Fruit fly (Drosophila melanogaster) whole organism, wandering third instar larva: Measurements from ENCODE around the gene Graf.

ENCODE experiments used
- Abd-B ChIP-seq: fragments of >200 bp; optimal IDR thresholded peaks from 2 replicates; lab custom pipeline; 2017; ENCODE audit warnings: missing biosample characterization, missing genetic modification characterization
- CG32264 ChIP-seq: fragments of 200-800 bp; sonication (Bioruptor generic); optimal IDR thresholded peaks from 2 replicates; lab custom pipeline; 2016; ENCODE audit warnings: missing biosample characterization, missing genetic modification characterization
- CG9705 ChIP-seq: fragments of 200-800 bp; sonication (Bioruptor generic); optimal IDR thresholded peaks from 2 replicates; lab custom pipeline; 2018; ENCODE audit warnings: missing biosample characterization, mild to moderate bottlenecking, missing genetic modification characterization
- Dfd ChIP-seq: fragments of >200 bp; optimal IDR thresholded peaks from 2 replicates; lab custom pipeline; 2017; ENCODE audit warnings: missing biosample characterization, missing genetic modification characterization
- GATAd ChIP-seq: sonication (Bioruptor generic); optimal IDR thresholded peaks from 2 replicates; lab custom pipeline; 2016; ENCODE audit warnings: missing biosample characterization, missing genetic modification characterization
- HLH106 ChIP-seq: fragments of 200-800 bp; optimal IDR thresholded peaks from 3 replicates; lab custom pipeline; 2019; ENCODE audit warnings: missing biosample characterization, mild to moderate bottlenecking, missing genetic modification characterization, moderate library complexity
- Hr78 ChIP-seq: fragments of >200 bp; optimal IDR thresholded peaks from 2 replicates; lab custom pipeline; 2017; ENCODE audit warnings: missing biosample characterization, missing genetic modification characterization
- Jra ChIP-seq: sonication (Bioruptor generic); optimal IDR thresholded peaks from 2 replicates; lab custom pipeline; 2016; ENCODE audit warnings: missing biosample characterization, missing genetic modification characterization
- Mio ChIP-seq: sonication (Bioruptor generic); optimal IDR thresholded peaks from 2 replicates; lab custom pipeline; 2016; ENCODE audit warnings: missing biosample characterization, missing genetic modification characterization
- Myc ChIP-seq: fragments of >200 bp; optimal IDR thresholded peaks from 2 replicates; lab custom pipeline; 2017
- N ChIP-seq: fragments of >200 bp; optimal IDR thresholded peaks from 2 replicates; lab custom pipeline; 2018; ENCODE audit warnings: missing biosample characterization, missing external identifiers, missing genetic modification characterization
- OdsH ChIP-seq: fragments of 200-800 bp; sonication (Bioruptor generic); optimal IDR thresholded peaks from 2 replicates; lab custom pipeline; 2016; ENCODE audit warnings: missing biosample characterization, mild to moderate bottlenecking, missing genetic modification characterization
- Rel ChIP-seq, 2 experiments: fragments of 200-800 bp; sonication (Bioruptor generic) in 1 of 2; optimal IDR thresholded peaks; 2 replicates in 1 of 2; 3 replicates in 1 of 2; lab custom pipeline; 2016 to 2019; ENCODE audit warnings: mild to moderate bottlenecking in 2 of 2, missing biosample characterization in 2 of 2, missing genetic modification characterization in 2 of 2, moderate library complexity in 1 of 2
- Sp1 ChIP-seq: fragments of 200-800 bp; sonication (Bioruptor generic); optimal IDR thresholded peaks from 3 replicates; lab custom pipeline; 2019; ENCODE audit warnings: missing biosample characterization, mild to moderate bottlenecking, missing genetic modification characterization, moderate library complexity
- br ChIP-seq: fragments of 200-800 bp; sonication (Bioruptor generic); optimal IDR thresholded peaks from 2 replicates; lab custom pipeline; 2016; ENCODE audit warnings: missing biosample characterization, missing genetic modification characterization
- dl ChIP-seq, 2 experiments: fragments of 175-275, 200-275 bp in 1 of 2; fragments of 200-275 bp in 1 of 2; sonication (Bioruptor generic); optimal IDR thresholded peaks; lab custom pipeline; 2018; ENCODE audit warnings: mild to moderate bottlenecking in 2 of 2, missing biosample characterization in 2 of 2, missing genetic modification characterization in 2 of 2, moderate library complexity in 2 of 2; ENCODE audit not compliant: partially characterized antibody in 2 of 2, insufficient read depth in 1 of 2
- dmrt93B ChIP-seq: fragments of 200-800 bp; sonication (Bioruptor generic); optimal IDR thresholded peaks from 2 replicates; lab custom pipeline; 2018; ENCODE audit warnings: missing biosample characterization, mild to moderate bottlenecking, missing genetic modification characterization
- dsf ChIP-seq: sonication (Bioruptor generic); optimal IDR thresholded peaks from 2 replicates; lab custom pipeline; 2016; ENCODE audit warnings: missing biosample characterization, missing genetic modification characterization, borderline replicate concordance
- fru ChIP-seq: fragments of 200-800 bp; sonication (Bioruptor generic); optimal IDR thresholded peaks from 3 replicates; lab custom pipeline; 2016; ENCODE audit warnings: missing biosample characterization, mild to moderate bottlenecking, missing genetic modification characterization
- h ChIP-seq: fragments of 200-800 bp; sonication (Bioruptor generic); optimal IDR thresholded peaks from 3 replicates; lab custom pipeline; 2016; ENCODE audit warnings: missing biosample characterization, mild to moderate bottlenecking, missing genetic modification characterization
- jim ChIP-seq: fragments of 175-275, 200-325 bp; sonication (Bioruptor generic); optimal IDR thresholded peaks from 2 replicates; lab custom pipeline; 2016; ENCODE audit warnings: missing biosample characterization, mild to moderate bottlenecking, missing genetic modification characterization
- lola ChIP-seq: fragments of >200 bp; optimal IDR thresholded peaks from 2 replicates; lab custom pipeline; 2017; ENCODE audit warnings: missing biosample characterization, missing genetic modification characterization
- pan ChIP-seq: fragments of >200 bp; optimal IDR thresholded peaks from 2 replicates; lab custom pipeline; 2017
- psq ChIP-seq: fragments of 200-800 bp; sonication (Bioruptor generic); optimal IDR thresholded peaks from 3 replicates; lab custom pipeline; 2017; ENCODE audit warnings: missing biosample characterization, mild to moderate bottlenecking, missing genetic modification characterization, moderate library complexity
- rgr ChIP-seq: fragments of 200-800 bp; sonication (Bioruptor generic); optimal IDR thresholded peaks from 3 replicates; lab custom pipeline; 2016; ENCODE audit warnings: missing biosample characterization, mild to moderate bottlenecking, missing genetic modification characterization
- sage ChIP-seq: fragments of 200-800 bp; sonication (Bioruptor generic); optimal IDR thresholded peaks from 2 replicates; lab custom pipeline; 2016; ENCODE audit warnings: missing biosample characterization, mild to moderate bottlenecking, missing genetic modification characterization
- sv ChIP-seq: fragments of 200-800 bp; sonication (Bioruptor generic); optimal IDR thresholded peaks from 3 replicates; lab custom pipeline; 2016; ENCODE audit warnings: missing biosample characterization, missing genetic modification characterization
- usp ChIP-seq: fragments of >200 bp; optimal IDR thresholded peaks from 2 replicates; lab custom pipeline; 2017; ENCODE audit warnings: missing biosample characterization, missing genetic modification characterization
- woc ChIP-seq: sonication (Bioruptor generic); optimal IDR thresholded peaks from 2 replicates; lab custom pipeline; 2016; ENCODE audit warnings: missing biosample characterization, mild to moderate bottlenecking, missing genetic modification characterization

Gene Graf

dm6 chrX:15758692-15759240 is 1.8 kb downstream of the Graf start:
- TF ChIP-seq fru (peak; percentile 6), dmrt93B (GFP tag; lab: Kevin White, UChicago) (no peak)

dm6 chrX:15756018-15756417 is 4.5 kb downstream of the Graf start, which contains the start of gene CG8260:
TSS of gene CG8260 (plus strand) at chrX:15756318.
- TF ChIP-seq Jra (GFP tag; lab: Kevin White, UChicago) = no peak
- TF ChIP-seq N = no peak
- TF ChIP-seq Sp1 (GFP tag; lab: Kevin White, UChicago) = no peak
- no peak for TF ChIP-seq OdsH
- no peak for TF ChIP-seq rgr (GFP tag; lab: Kevin White, UChicago)

dm6 chrX:15748945-15749344 is 11.6 kb downstream of the Graf start, which contains the start of gene Mvd:
TSS of gene Mvd (plus strand) at chrX:15749166.
- TF ChIP-seq HLH106 (tag; lab: Kevin White, UChicago) (no peak), psq (GFP tag; lab: Kevin White, UChicago) (no peak), sv (GFP tag; lab: Kevin White, UChicago) (no peak), Mio (GFP tag; lab: Kevin White, UChicago) (no peak), Rel (GFP tag; optimal IDR thresholded peaks at IDR 0.05; lab: Kevin White, UChicago) (no peak), Rel (tag; optimal IDR thresholded peaks at IDR 0.05; lab: Kevin White, UChicago) (peak; percentile 99)
- TF ChIP-seq, all 38 proteins: peak for 1

- TF ChIP-seq lola (no peak), Jra (GFP tag; lab: Kevin White, UChicago) (peak; percentile 68), woc (no peak)
Observed at dm6 chrX:15746682-15747196, 13.8 kb downstream of the Graf start.

dm6 chrX:15745905-15746681 is 14.4 kb downstream of the Graf start, which contains the start of the genes CG8944 and CCT6:
TSS of gene CG8944 (minus strand) at chrX:15746231.
TSS of gene CCT6 (plus strand) at chrX:15746648.
- TF ChIP-seq Myc (lab: Kevin White, UChicago) (peak; percentile 74), psq (GFP tag; lab: Kevin White, UChicago) (peak; percentile 18), woc (peak; percentile 16), GATAd (GFP tag; lab: Kevin White, UChicago) (no peak), Sp1 (GFP tag; lab: Kevin White, UChicago) (peak; percentile 4), lola (no peak), Rel (GFP tag; optimal IDR thresholded peaks at IDR 0.05; lab: Kevin White, UChicago) (no peak), Rel (tag; optimal IDR thresholded peaks at IDR 0.05; lab: Kevin White, UChicago) (peak; percentile 11), HLH106 (tag; lab: Kevin White, UChicago) (peak; percentile 21), CG32264 (no peak)

- TF ChIP-seq psq (GFP tag; lab: Kevin White, UChicago) (no peak), N (no peak), woc (no peak), dl (GFP tag; optimal IDR thresholded peaks at IDR 0.05; lab: Kevin White, UChicago; ENCODE audit: insufficient read depth in 1 of 2, partially characterized antibody in 2 of 2) (no peak), Hr78 (GFP tag; lab: Kevin White, UChicago) (no peak), Dfd (GFP tag; lab: Kevin White, UChicago) (no peak), fru (no peak), usp (no peak), Mio (GFP tag; lab: Kevin White, UChicago) (no peak), jim (no peak), Abd-B (no peak), CG9705 (GFP tag; lab: Kevin White, UChicago) (no peak), h (no peak), Sp1 (GFP tag; lab: Kevin White, UChicago) (no peak), dsf (GFP tag; lab: Kevin White, UChicago) (no peak), Myc (lab: Kevin White, UChicago) (no peak), pan (no peak), rgr (GFP tag; lab: Kevin White, UChicago) (no peak), sage (GFP tag; lab: Kevin White, UChicago) (no peak), br (GFP tag; lab: Kevin White, UChicago) (no peak)
Observed at dm6 chrX:15740881-15741280, 19.7 kb downstream of the Graf start.
